Fruit fly (Drosophila melanogaster) whole organism, embryonic: ENCODE measurements around the gene esc.

Source experiments
- Adf1 ChIP-seq: fragments of 200-800 bp; sonication (Bioruptor generic); IDR thresholded peaks from 2 replicates; pipeline ENCODE4 v1.3.6; 2022; ENCODE audit warnings: missing biosample characterization, missing genetic modification characterization
- B-H2 ChIP-seq: fragments of 200-800 bp; sonication (Bioruptor generic); optimal IDR thresholded peaks from 2 replicates; lab custom pipeline; 2018; ENCODE audit warnings: missing biosample characterization, mild to moderate bottlenecking, missing genetic modification characterization
- BEAF-32 ChIP-seq: fragments of 200-800 bp; sonication (Bioruptor generic); optimal IDR thresholded peaks from 3 replicates; lab custom pipeline; 2017; ENCODE audit warnings: missing biosample characterization, missing genetic modification characterization, mild to moderate bottlenecking, moderate library complexity, missing genetic modification reagents
- CG10565 ChIP-seq: fragments of 200-800 bp; sonication (Bioruptor generic); optimal IDR thresholded peaks from 3 replicates; lab custom pipeline; 2016; ENCODE audit warnings: missing biosample characterization, mild to moderate bottlenecking, missing genetic modification characterization
- CG12769 ChIP-seq: fragments of 200-800 bp; sonication (Bioruptor generic); optimal IDR thresholded peaks from 2 replicates; lab custom pipeline; 2019; ENCODE audit warnings: missing biosample characterization, mild to moderate bottlenecking, missing genetic modification characterization, moderate library complexity
- CG13287 ChIP-seq: fragments of 200-800 bp; sonication (Bioruptor generic); IDR thresholded peaks from 2 replicates; pipeline ENCODE4 v1.3.6; 2022; ENCODE audit warnings: missing biosample characterization, missing genetic modification characterization; ENCODE audit not compliant: partially characterized antibody
- CG13424 ChIP-seq: fragments of 200-800 bp; sonication (Bioruptor generic); optimal IDR thresholded peaks from 2 replicates; lab custom pipeline; 2019; ENCODE audit warnings: missing biosample characterization, mild to moderate bottlenecking, missing genetic modification characterization, moderate library complexity
- CG13894 ChIP-seq: fragments of 200-800 bp; sonication (Bioruptor generic); optimal IDR thresholded peaks from 3 replicates; lab custom pipeline; 2018; ENCODE audit warnings: missing biosample characterization, mild to moderate bottlenecking, missing genetic modification characterization, moderate library complexity
- CG16815 ChIP-seq: fragments of 200-800 bp; sonication (Bioruptor generic); optimal IDR thresholded peaks from 3 replicates; lab custom pipeline; 2017; ENCODE audit warnings: missing biosample characterization, mild to moderate bottlenecking, missing genetic modification characterization
- CG17612 ChIP-seq: fragments of 200-800 bp; sonication (Bioruptor generic); IDR thresholded peaks from 2 replicates; pipeline ENCODE4 v1.3.6; 2022; ENCODE audit warnings: missing biosample characterization, missing genetic modification characterization
- CG1832 ChIP-seq: fragments of 200-800 bp; sonication (Bioruptor generic); optimal IDR thresholded peaks from 2 replicates; lab custom pipeline; 2017; ENCODE audit warnings: missing biosample characterization, mild to moderate bottlenecking, missing genetic modification characterization, inconsistent platforms
- CG18599 ChIP-seq: fragments of 200-800 bp; sonication (Bioruptor generic); optimal IDR thresholded peaks from 3 replicates; lab custom pipeline; 2017; ENCODE audit warnings: missing biosample characterization, missing genetic modification characterization, mild to moderate bottlenecking, moderate library complexity, missing genetic modification reagents
- CG2120 ChIP-seq: fragments of 200-800 bp; sonication (Bioruptor generic); optimal IDR thresholded peaks from 3 replicates; lab custom pipeline; 2016; ENCODE audit warnings: missing biosample characterization, missing genetic modification characterization
- CG2199 ChIP-seq: fragments of 200-800 bp; sonication (Bioruptor generic); IDR thresholded peaks from 3 replicates; pipeline ENCODE4 v1.3.6; 2022; ENCODE audit warnings: missing biosample characterization, missing genetic modification characterization
- CG32532 ChIP-seq: fragments of 200-800 bp; sonication (Bioruptor generic); IDR thresholded peaks from 2 replicates; pipeline ENCODE4 v1.3.6; 2022; ENCODE audit warnings: missing biosample characterization, missing genetic modification characterization
- CG33557 ChIP-seq: fragments of 200-800 bp; sonication (Bioruptor generic); optimal IDR thresholded peaks from 2 replicates; lab custom pipeline; 2019; ENCODE audit warnings: missing biosample characterization, mild to moderate bottlenecking, missing genetic modification characterization, moderate library complexity
- CG8478 ChIP-seq: fragments of >200 bp; optimal IDR thresholded peaks from 2 replicates; lab custom pipeline; 2018
- CTCF ChIP-seq: fragments of 200-800 bp; sonication (Bioruptor generic); optimal IDR thresholded peaks from 2 replicates; lab custom pipeline; 2017; ENCODE audit warnings: missing biosample characterization, mild to moderate bottlenecking, missing genetic modification characterization, moderate library complexity
- Dll ChIP-seq: fragments of 200-800 bp; sonication (Bioruptor generic); IDR thresholded peaks from 4 replicates; pipeline ENCODE4 v1.3.6; 2022; ENCODE audit warnings: missing biosample characterization, missing genetic modification characterization; ENCODE audit not compliant: partially characterized antibody
- Dp ChIP-seq: fragments of 200-800 bp; sonication (Bioruptor generic); optimal IDR thresholded peaks from 2 replicates; lab custom pipeline; 2018; ENCODE audit warnings: missing biosample characterization, mild to moderate bottlenecking, missing genetic modification characterization, moderate library complexity
- HHEX ChIP-seq: fragments of 200-800 bp; sonication (Bioruptor generic); optimal IDR thresholded peaks from 3 replicates; lab custom pipeline; 2017; ENCODE audit warnings: missing biosample characterization, mild to moderate bottlenecking, missing genetic modification characterization, missing genetic modification reagents
- HLHmδ ChIP-seq: fragments of 200-800 bp; sonication (Bioruptor generic); optimal IDR thresholded peaks from 2 replicates; lab custom pipeline; 2018; ENCODE audit warnings: missing biosample characterization, mild to moderate bottlenecking, missing genetic modification characterization, moderate library complexity
- Hey ChIP-seq: fragments of 200-800 bp; sonication (Bioruptor generic); optimal IDR thresholded peaks from 3 replicates; lab custom pipeline; 2018; ENCODE audit warnings: missing biosample characterization, mild to moderate bottlenecking, missing genetic modification characterization
- HmgZ ChIP-seq: fragments of 200-800 bp; sonication (Bioruptor generic); optimal IDR thresholded peaks from 2 replicates; lab custom pipeline; 2018; ENCODE audit warnings: missing biosample characterization, mild to moderate bottlenecking, missing genetic modification characterization
- Opbp ChIP-seq: fragments of 200-800 bp; sonication (Bioruptor generic); IDR thresholded peaks from 3 replicates; pipeline ENCODE4 v1.3.6; 2022; ENCODE audit warnings: missing biosample characterization, missing genetic modification characterization; ENCODE audit not compliant: partially characterized antibody
- Scr ChIP-seq: fragments of 200-800 bp; sonication (Bioruptor generic); IDR thresholded peaks from 2 replicates; pipeline ENCODE4 v1.3.6; 2022; ENCODE audit warnings: missing biosample characterization, missing genetic modification characterization; ENCODE audit not compliant: partially characterized antibody
- Trl ChIP-seq, 3 experiments: fragments of >200 bp in 2 of 3; fragments of 200-800 bp in 1 of 3; sonication (Bioruptor generic) in 1 of 3; optimal IDR thresholded peaks; 2 replicates in 1 of 3; 3 replicates in 2 of 3; lab custom pipeline; 2016 to 2017; ENCODE audit warnings: missing biosample characterization in 1 of 3, missing genetic modification characterization in 1 of 3
- ash1 ChIP-seq: fragments of 200-800 bp; sonication (Bioruptor generic); optimal IDR thresholded peaks from 2 replicates; lab custom pipeline; 2018; ENCODE audit warnings: missing biosample characterization, mild to moderate bottlenecking, missing genetic modification characterization
- cas ChIP-seq: fragments of 200-800 bp; sonication (Bioruptor generic); IDR thresholded peaks from 2 replicates; pipeline ENCODE4 v1.3.6; 2022; ENCODE audit warnings: missing biosample characterization, missing genetic modification characterization
- chinmo ChIP-seq: fragments of 200-800 bp; sonication (Bioruptor generic); IDR thresholded peaks from 4 replicates; pipeline ENCODE4 v1.3.6; 2022; ENCODE audit warnings: missing biosample characterization, missing genetic modification characterization; ENCODE audit not compliant: partially characterized antibody
- dmrt11E ChIP-seq: fragments of 200-800 bp; sonication (Bioruptor generic); optimal IDR thresholded peaks from 3 replicates; lab custom pipeline; 2018; ENCODE audit warnings: missing biosample characterization, mild to moderate bottlenecking, missing genetic modification characterization, moderate library complexity
- gcm ChIP-seq: fragments of 200-800 bp; sonication (Bioruptor generic); optimal IDR thresholded peaks from 2 replicates; lab custom pipeline; 2019; ENCODE audit warnings: missing biosample characterization, mild to moderate bottlenecking, missing genetic modification characterization, moderate library complexity
- gem ChIP-seq: fragments of 200-800 bp; sonication (Bioruptor generic); optimal IDR thresholded peaks from 2 replicates; lab custom pipeline; 2019; ENCODE audit warnings: missing biosample characterization, mild to moderate bottlenecking, missing genetic modification characterization, moderate library complexity
- ind ChIP-seq: fragments of 200-800 bp; sonication (Bioruptor generic); optimal IDR thresholded peaks from 3 replicates; lab custom pipeline; 2016; ENCODE audit warnings: missing biosample characterization, missing genetic modification characterization
- insv ChIP-seq, 2 experiments: fragments of 200-800 bp; sonication (Bioruptor generic); optimal IDR thresholded peaks; 3 replicates each; lab custom pipeline; 2016 to 2018; ENCODE audit warnings: missing biosample characterization in 2 of 2, missing genetic modification characterization in 2 of 2
- klu ChIP-seq: fragments of 200-800 bp; sonication (Bioruptor generic); IDR thresholded peaks from 2 replicates; pipeline ENCODE4 v1.3.6; 2022; ENCODE audit warnings: missing biosample characterization, missing genetic modification characterization
- lbe ChIP-seq: fragments of 200-800 bp; sonication (Bioruptor generic); optimal IDR thresholded peaks from 2 replicates; lab custom pipeline; 2016; ENCODE audit warnings: missing biosample characterization, mild to moderate bottlenecking, missing genetic modification characterization
- mirr ChIP-seq: fragments of 200-800 bp; sonication (Bioruptor generic); optimal IDR thresholded peaks from 3 replicates; lab custom pipeline; 2018; ENCODE audit warnings: missing biosample characterization, mild to moderate bottlenecking, missing genetic modification characterization
- nom ChIP-seq: fragments of 200-800 bp; sonication (Bioruptor generic); optimal IDR thresholded peaks from 2 replicates; lab custom pipeline; 2017; ENCODE audit warnings: missing biosample characterization, missing genetic modification characterization, mild to moderate bottlenecking, moderate library complexity, missing genetic modification reagents
- oc ChIP-seq: fragments of 200-800 bp; sonication (Bioruptor generic); optimal IDR thresholded peaks from 2 replicates; lab custom pipeline; 2018; ENCODE audit warnings: missing biosample characterization, mild to moderate bottlenecking, missing genetic modification characterization, moderate library complexity
- sd ChIP-seq: fragments of 200-800 bp; sonication (Bioruptor generic); optimal IDR thresholded peaks from 3 replicates; lab custom pipeline; 2018; ENCODE audit warnings: missing biosample characterization, mild to moderate bottlenecking, missing genetic modification characterization, moderate library complexity
- sob ChIP-seq: fragments of 200-800 bp; sonication (Bioruptor generic); IDR thresholded peaks from 2 replicates; pipeline ENCODE4 v1.3.6; 2022; ENCODE audit warnings: missing biosample characterization, missing genetic modification characterization
- sug ChIP-seq: fragments of 200-800 bp; optimal IDR thresholded peaks from 2 replicates; lab custom pipeline; 2019; ENCODE audit warnings: missing biosample characterization, mild to moderate bottlenecking, missing genetic modification characterization, moderate library complexity
- tll ChIP-seq, 2 experiments: fragments of 200-800 bp in 1 of 2; fragments of >200 bp in 1 of 2; sonication (Bioruptor generic) in 1 of 2; optimal IDR thresholded peaks; 2 replicates each; lab custom pipeline; 2017 to 2019; ENCODE audit warnings: missing biosample characterization in 2 of 2, missing genetic modification characterization in 2 of 2, mild to moderate bottlenecking in 1 of 2, moderate library complexity in 1 of 2
- trem ChIP-seq: fragments of 200-800 bp; optimal IDR thresholded peaks from 3 replicates; lab custom pipeline; 2019; ENCODE audit warnings: missing biosample characterization, mild to moderate bottlenecking, missing genetic modification characterization, moderate library complexity
- zen2 ChIP-seq: fragments of 200-800 bp; sonication (Bioruptor generic); IDR thresholded peaks from 3 replicates; pipeline ENCODE4 v1.3.6; 2022; ENCODE audit warnings: missing biosample characterization, missing genetic modification characterization; ENCODE audit not compliant: partially characterized antibody

The esc gene

dm6 chr2L:11806701-11807674 is 22.2 kb downstream of the esc start:
- TF ChIP-seq ash1 (no peak), HHEX (GFP tag; lab: Kevin White, UChicago) (no peak), chinmo (GFP tag; lab: Robert Waterston, UW) (peak; percentile 91; the same call in 2 of the 4 replicates), zen2 (GFP tag; lab: Robert Waterston, UW) (peak; percentile 50; the same call in 2 of the 3 replicates), dmrt11E (no peak), Hey (peak; percentile 35), CG2120 (peak; percentile 3), Dp (GFP tag; lab: Kevin White, UChicago) (no peak), cas (GFP tag; lab: Robert Waterston, UW) (no peak), gcm (peak; percentile 15), sd (tag; lab: Kevin White, UChicago) (peak; percentile 65), CG12769 (tag; lab: Kevin White, UChicago) (peak; percentile 72), insv (GFP tag; optimal IDR thresholded peaks at IDR 0.05; lab: Kevin White, UChicago) (peak in 1 of 2 experiments; percentile 82), nom (GFP tag; lab: Kevin White, UChicago) (peak; percentile 93), Dll (peak; percentile 42; the same call in 1 of the 4 replicates), CG13894 (tag; lab: Kevin White, UChicago) (peak; percentile 68), Opbp (GFP tag; lab: Robert Waterston, UW) (0 out of 3 replicates have a peak, but pooled peaks have one; percentile 28), B-H2 (peak; percentile 25), CG17612 (no peak), CG13287 (peak; percentile 23; the same call in 1 of the 2 replicates), Trl (optimal IDR thresholded peaks at IDR 0.05; lab: Kevin White, UChicago) (peak; percentile 88 to 99), Trl (GFP tag; optimal IDR thresholded peaks at IDR 0.05; lab: Kevin White, UChicago) (peak; percentile 65), CG16815 (GFP tag; lab: Kevin White, UChicago) (no peak), CG8478 (peak; percentile 64), BEAF-32 (GFP tag; lab: Kevin White, UChicago) (no peak), gem (peak; percentile 10), CG10565 (GFP tag; lab: Kevin White, UChicago) (no peak), CG33557 (GFP tag; lab: Kevin White, UChicago) (no peak), mirr (peak; percentile 78), ind (GFP tag; lab: Kevin White, UChicago) (no peak), sug (tag; lab: Kevin White, UChicago) (peak; percentile 87), CG2199 (GFP tag; lab: Robert Waterston, UW) (peak; percentile 72; the same call in 2 of the 3 replicates), CTCF (GFP tag; lab: Kevin White, UChicago) (peak; percentile 70), tll (GFP tag; optimal IDR thresholded peaks at IDR 0.05; lab: Kevin White, UChicago) (no peak), CG1832 (peak; percentile 88), CG32532 (peak; percentile 17; the same call in 1 of the 2 replicates), oc (no peak), sob (GFP tag; lab: Robert Waterston, UW) (peak; percentile 30; the same call in 1 of the 2 replicates), Scr (GFP tag; lab: Robert Waterston, UW) (peak; percentile 17), trem (no peak), HLHmδ (GFP tag; lab: Kevin White, UChicago) (no peak), Adf1 (GFP tag; lab: Robert Waterston, UW) (peak; percentile 81), CG18599 (peak; percentile 21), lbe (GFP tag; lab: Kevin White, UChicago) (peak; percentile 56), HmgZ (tag; lab: Kevin White, UChicago) (peak; percentile 81), CG13424 (tag; lab: Kevin White, UChicago) (no peak), klu (no peak)
